Fruit fly (Drosophila melanogaster): ENCODE results near the gene CG15764.

CG15764 gene

dm6 chrX:5891666-5892444 lies 23.0 kb downstream of the CG15764 start:
- TF ChIP-seq pan (optimal IDR thresholded peaks at IDR 0.05) (no peak), psq (GFP tag; optimal IDR thresholded peaks at IDR 0.05) (peak; percentile 84), Myc (optimal IDR thresholded peaks at IDR 0.05) (no peak), sv (GFP tag; optimal IDR thresholded peaks at IDR 0.05) (no peak), OdsH (GFP tag; optimal IDR thresholded peaks at IDR 0.05) (peak; percentile 65), lola (GFP tag; optimal IDR thresholded peaks at IDR 0.05) (no peak), Rel (GFP tag; optimal IDR thresholded peaks at IDR 0.05) (no peak), Rel (tag; optimal IDR thresholded peaks at IDR 0.05) (no peak), Hnf4 (GFP tag; optimal IDR thresholded peaks at IDR 0.05) (peak; percentile 58), Hr78 (GFP tag; optimal IDR thresholded peaks at IDR 0.05) (no peak), dl (GFP tag; optimal IDR thresholded peaks at IDR 0.05; ENCODE audit: insufficient read depth in 1 of 2, partially characterized antibody in 2 of 2) (no peak), Sp1 (GFP tag; optimal IDR thresholded peaks at IDR 0.05) (peak; percentile 29), fru (GFP tag; optimal IDR thresholded peaks at IDR 0.05) (peak; percentile 57), Dfd (GFP tag; optimal IDR thresholded peaks at IDR 0.05) (no peak), jim (GFP tag; optimal IDR thresholded peaks at IDR 0.05) (no peak), dmrt93B (GFP tag; optimal IDR thresholded peaks at IDR 0.05) (no peak), br (GFP tag; optimal IDR thresholded peaks at IDR 0.05) (peak; percentile 67), tai (GFP tag; optimal IDR thresholded peaks at IDR 0.05) (peak; percentile 49), HLH106 (tag; optimal IDR thresholded peaks at IDR 0.05) (peak; percentile 49), Hr83 (GFP tag; optimal IDR thresholded peaks at IDR 0.05; ENCODE audit: poor library complexity, severe bottlenecking) (no peak), brk (GFP tag; optimal IDR thresholded peaks at IDR 0.05) (peak; percentile 46), CrebA (GFP tag; optimal IDR thresholded peaks at IDR 0.05; ENCODE audit: borderline replicate concordance) (peak; percentile 8), CG32264 (GFP tag; optimal IDR thresholded peaks at IDR 0.05) (peak; percentile 10), Vsx2 (GFP tag; optimal IDR thresholded peaks at IDR 0.05; ENCODE audit: partially characterized antibody) (no peak), sage (GFP tag; optimal IDR thresholded peaks at IDR 0.05) (no peak), usp (GFP tag; optimal IDR thresholded peaks at IDR 0.05) (no peak), Dif (GFP tag; optimal IDR thresholded peaks at IDR 0.05; ENCODE audit: partially characterized antibody) (no peak), GATAd (GFP tag; optimal IDR thresholded peaks at IDR 0.05) (no peak), Mio (GFP tag; optimal IDR thresholded peaks at IDR 0.05) (no peak), woc (GFP tag; optimal IDR thresholded peaks at IDR 0.05) (peak; percentile 59), h (GFP tag; optimal IDR thresholded peaks at IDR 0.05) (peak; percentile 85), Abd-B (GFP tag; optimal IDR thresholded peaks at IDR 0.05) (no peak), Jra (GFP tag; optimal IDR thresholded peaks at IDR 0.05) (no peak), foxo (GFP tag; optimal IDR thresholded peaks at IDR 0.05) (peak; percentile 63 to 71), ey (GFP tag; optimal IDR thresholded peaks at IDR 0.05) (peak; percentile 71), dsf (GFP tag; optimal IDR thresholded peaks at IDR 0.05; ENCODE audit: borderline replicate concordance) (no peak), N (GFP tag; optimal IDR thresholded peaks at IDR 0.05) (no peak), CG9705 (GFP tag; optimal IDR thresholded peaks at IDR 0.05) (peak; percentile 3), rgr (GFP tag; optimal IDR thresholded peaks at IDR 0.05) (peak; percentile 79)

- TF ChIP-seq rgr (GFP tag; optimal IDR thresholded peaks at IDR 0.05) (no peak), Vsx2 (GFP tag; optimal IDR thresholded peaks at IDR 0.05; ENCODE audit: partially characterized antibody) (no peak), CrebA (GFP tag; optimal IDR thresholded peaks at IDR 0.05; ENCODE audit: borderline replicate concordance) (no peak), lola (GFP tag; optimal IDR thresholded peaks at IDR 0.05) (no peak), Hnf4 (GFP tag; optimal IDR thresholded peaks at IDR 0.05) (no peak), Dif (GFP tag; optimal IDR thresholded peaks at IDR 0.05; ENCODE audit: partially characterized antibody) (no peak), pan (optimal IDR thresholded peaks at IDR 0.05) (no peak), Myc (optimal IDR thresholded peaks at IDR 0.05) (no peak), woc (GFP tag; optimal IDR thresholded peaks at IDR 0.05) (no peak), GATAd (GFP tag; optimal IDR thresholded peaks at IDR 0.05) (no peak)
Measured at dm6 chrX:5892512-5892911, 23.6 kb downstream of the CG15764 start.
